Fruit fly (Drosophila melanogaster): ENCODE measurements around the gene Rab26.

DNA sequence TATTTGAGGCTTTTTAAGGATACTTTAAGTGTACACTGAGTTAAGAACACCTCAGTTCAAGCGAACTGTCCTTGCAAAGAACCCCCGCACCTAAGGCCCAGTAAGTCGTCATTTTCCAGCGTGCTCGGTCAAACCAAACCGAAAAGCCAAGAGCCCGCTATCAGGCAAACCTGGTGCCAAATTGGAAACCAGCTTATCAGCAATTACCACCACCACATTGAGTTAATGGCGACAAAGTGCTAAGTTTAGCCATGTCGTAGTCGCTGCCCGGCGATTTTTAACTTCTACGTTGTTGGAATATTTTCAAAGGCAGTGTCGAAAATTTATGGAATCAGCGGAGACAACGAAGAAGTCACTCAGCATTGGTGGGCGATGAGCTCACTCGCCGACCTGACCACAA, 35.8 kb upstream of the Rab26 start:
- no peak for TF ChIP-seq CG5204 (GFP tag; optimal IDR thresholded peaks at IDR 0.05)
- TF ChIP-seq cic (GFP tag; optimal IDR thresholded peaks at IDR 0.05) = no peak
- TF ChIP-seq kay (GFP tag; ENCODE audit: borderline replicate concordance) = no peak
- TF ChIP-seq Crg-1 (GFP tag; optimal IDR thresholded peaks at IDR 0.05) = no peak
- no peak for TF ChIP-seq CG7045 (GFP tag; optimal IDR thresholded peaks at IDR 0.05)
- TF ChIP-seq tj (GFP tag; optimal IDR thresholded peaks at IDR 0.05) = no peak
- TF ChIP-seq toe (GFP tag; optimal IDR thresholded peaks at IDR 0.05) = no peak
- no peak for TF ChIP-seq CG14711 (tag; optimal IDR thresholded peaks at IDR 0.05)
- no peak for TF ChIP-seq pad (GFP tag; optimal IDR thresholded peaks at IDR 0.05)
- TF ChIP-seq cnc (optimal IDR thresholded peaks at IDR 0.05) = no peak
- TF ChIP-seq CG12768 (GFP tag; optimal IDR thresholded peaks at IDR 0.05) = no peak

Data from whole organism, adult.